Worm (Caenorhabditis elegans): Measurements from ENCODE around the gene F56F11.2.
"Not testable (repeated sequence)": the region's sequence is repeated elsewhere in the genome, so short reads cannot be mapped to it uniquely, and the experiment has no call there.

F56F11.2 gene

DNA sequence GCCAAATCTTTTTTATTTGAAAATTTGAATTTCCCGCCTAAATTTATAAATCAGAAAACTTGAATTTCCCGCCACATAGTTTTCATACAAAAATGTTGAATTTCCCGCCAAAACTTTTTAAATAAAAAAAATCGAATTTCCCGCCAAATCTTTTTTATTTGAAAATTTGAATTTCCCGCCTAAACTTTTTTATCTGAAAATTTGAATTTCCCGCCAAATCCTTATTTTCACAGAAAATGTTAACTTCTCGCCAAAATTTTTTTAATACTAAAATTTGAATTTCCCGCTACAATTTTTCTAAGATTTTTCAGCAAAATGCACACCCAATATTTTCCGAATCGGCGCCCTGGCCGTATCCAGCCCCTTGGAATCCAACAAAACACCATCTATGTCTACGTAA is at the start of gene F56F11.2:
TSS of gene F56F11.2 (plus strand) at position 301 of the 400 bp plus-strand sequence.
- TF ChIP-seq alr-1, aly-2, F13H6.1 (tag; optimal IDR thresholded peaks at IDR 0.05): not testable (repeated sequence)

DNA sequence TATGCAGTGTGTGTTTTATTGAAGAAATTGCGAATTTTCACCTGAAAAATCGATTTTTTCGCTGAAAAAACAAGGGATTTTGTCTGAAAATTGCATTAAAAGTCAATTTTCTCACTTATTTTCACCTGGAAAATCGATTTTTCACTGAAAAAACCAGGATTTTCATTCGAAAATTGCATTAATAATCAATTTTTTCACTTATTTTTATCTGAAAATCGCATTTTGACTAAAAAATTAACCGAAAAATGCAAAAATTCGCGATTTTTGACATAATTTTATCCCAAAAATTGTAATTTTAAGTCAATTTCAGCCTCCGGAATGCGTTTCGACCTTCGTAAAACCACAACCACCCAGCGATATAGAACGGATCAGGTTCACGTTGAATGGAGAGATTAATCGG is 49.6 kb upstream of the F56F11.2 start, which contains the start of gene Y71H2AM.29:
TSS of gene Y71H2AM.29 (plus strand) at position 301 of the 400 bp plus-strand sequence.
- no peak for TF ChIP-seq nhr-25 (tag; optimal IDR thresholded peaks at IDR 0.05)
- TF ChIP-seq mab-5 (tag; optimal IDR thresholded peaks at IDR 0.05) = no peak
- TF ChIP-seq ztf-4 (tag; optimal IDR thresholded peaks at IDR 0.05) = no peak
- TF ChIP-seq sem-4 (tag; optimal IDR thresholded peaks at IDR 0.05) = no peak
- no peak for TF ChIP-seq ceh-16 (tag; optimal IDR thresholded peaks at IDR 0.05)
- TF ChIP-seq zag-1 (tag; optimal IDR thresholded peaks at IDR 0.05) = no peak

DNA sequence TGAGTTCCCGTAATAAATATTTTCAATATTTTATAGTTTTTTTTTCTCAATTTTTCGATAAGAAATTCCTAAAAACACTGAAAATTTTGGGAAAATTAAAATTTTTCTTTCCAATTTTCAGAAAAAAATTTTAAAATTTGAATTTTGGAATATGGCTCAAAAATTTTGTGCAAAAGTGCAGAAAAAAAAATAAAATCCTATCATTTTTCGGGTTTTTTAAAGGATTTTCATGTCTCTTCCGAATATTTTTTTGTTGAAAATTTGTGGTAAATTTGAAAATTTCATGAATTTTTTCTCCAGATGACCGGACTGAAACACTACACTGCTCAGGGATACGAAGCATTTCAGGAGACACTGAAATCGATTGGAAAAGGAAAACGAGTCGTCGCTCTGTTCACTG is 47.7 kb upstream of the F56F11.2 start, which contains the start of gene txdc-17:
TSS of gene txdc-17 (plus strand) at position 301 of the 400 bp plus-strand sequence.
- TF ChIP-seq mbf-1 (tag; optimal IDR thresholded peaks at IDR 0.05) (no peak), dmd-4 (tag; optimal IDR thresholded peaks at IDR 0.05) (no peak), lsy-2 (tag; optimal IDR thresholded peaks at IDR 0.05) (no peak), lin-11 (tag; optimal IDR thresholded peaks at IDR 0.05) (no peak), C34F6.9 (tag; optimal IDR thresholded peaks at IDR 0.05) (no peak)

DNA sequence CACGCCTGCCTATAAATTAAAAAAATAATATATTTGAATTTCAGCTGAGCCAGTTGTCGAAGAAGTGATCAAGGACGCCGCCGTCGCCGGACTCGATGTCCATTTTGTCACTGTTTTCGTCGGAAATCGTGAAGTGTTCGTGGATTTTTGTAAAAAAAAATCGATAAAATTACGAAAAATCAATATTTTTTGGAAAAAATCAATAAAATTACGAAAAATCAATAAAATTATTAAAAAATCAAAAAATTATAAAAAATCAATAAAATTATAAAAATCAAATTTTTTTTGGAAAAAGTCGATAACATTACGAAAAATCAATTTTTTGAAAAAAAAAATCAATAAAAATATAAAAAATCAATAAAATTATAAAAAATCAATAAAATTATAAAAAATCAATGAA is 47.1 kb upstream of the F56F11.2 start:
- TF ChIP-seq unc-62 (GFP tag; optimal IDR thresholded peaks at IDR 0.05) (no peak), mdl-1 (tag; optimal IDR thresholded peaks at IDR 0.05) (no peak), aly-2 (tag; optimal IDR thresholded peaks at IDR 0.05) (no peak), peb-1 (tag; optimal IDR thresholded peaks at IDR 0.05) (no peak), unc-55 (GFP tag; optimal IDR thresholded peaks at IDR 0.05) (no peak), ztf-4 (tag; optimal IDR thresholded peaks at IDR 0.05) (no peak), F13H6.1 (tag; optimal IDR thresholded peaks at IDR 0.05) (no peak), zag-1 (tag; optimal IDR thresholded peaks at IDR 0.05) (no peak), sem-4 (tag; optimal IDR thresholded peaks at IDR 0.05) (no peak), ztf-11 (tag; optimal IDR thresholded peaks at IDR 0.05) (no peak), Y55F3AM.14 (GFP tag; optimal IDR thresholded peaks at IDR 0.05) (no peak), nhr-12 (tag; optimal IDR thresholded peaks at IDR 0.05) (no peak), elt-3 (tag; optimal IDR thresholded peaks at IDR 0.05) (no peak), sma-9 (GFP tag; optimal IDR thresholded peaks at IDR 0.05) (no peak), sma-9 (tag; optimal IDR thresholded peaks at IDR 0.05) (no peak), egl-27 (tag; optimal IDR thresholded peaks at IDR 0.05) (no peak), gmeb-1 (tag; optimal IDR thresholded peaks at IDR 0.05) (no peak), R02D3.7 (tag; optimal IDR thresholded peaks at IDR 0.05) (no peak), crh-2 (tag; optimal IDR thresholded peaks at IDR 0.05) (no peak), fos-1 (tag; optimal IDR thresholded peaks at IDR 0.05) (no peak), nhr-23 (tag; optimal IDR thresholded peaks at IDR 0.05) (no peak)

DNA sequence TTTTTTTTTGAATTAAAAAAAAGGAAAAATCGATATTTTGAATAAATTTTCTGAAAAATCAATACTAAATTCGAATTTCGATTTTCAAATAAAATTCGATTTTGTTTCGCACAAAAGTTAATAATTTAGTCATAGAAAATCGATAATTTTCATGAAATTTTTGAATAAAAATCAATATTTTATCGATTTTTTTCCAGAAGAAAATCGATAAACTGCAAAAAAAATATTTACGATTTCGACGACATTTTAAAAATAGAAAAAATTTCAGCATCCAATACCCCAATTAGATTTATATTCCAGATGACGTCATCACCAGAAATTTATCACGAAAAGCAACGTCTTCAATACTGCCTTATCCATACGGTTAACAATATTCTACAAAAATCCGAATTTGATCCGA is 45.8 kb upstream of the F56F11.2 start, which contains the start of gene josd-1:
TSS of gene josd-1 (plus strand) at position 301 of the 400 bp plus-strand sequence.
- TF ChIP-seq nhr-77 (tag; optimal IDR thresholded peaks at IDR 0.05) (no peak), sem-4 (tag; optimal IDR thresholded peaks at IDR 0.05) (no peak), aly-2 (tag; optimal IDR thresholded peaks at IDR 0.05) (no peak), crh-2 (tag; optimal IDR thresholded peaks at IDR 0.05) (no peak), mab-5 (tag; optimal IDR thresholded peaks at IDR 0.05) (no peak), mbf-1 (tag; optimal IDR thresholded peaks at IDR 0.05) (no peak), blmp-1 (tag; optimal IDR thresholded peaks at IDR 0.05; ENCODE audit: insufficient read depth) (no peak), sma-9 (GFP tag; optimal IDR thresholded peaks at IDR 0.05) (no peak), sma-9 (tag; optimal IDR thresholded peaks at IDR 0.05) (no peak), C34F6.9 (tag; optimal IDR thresholded peaks at IDR 0.05) (no peak), nhr-25 (tag; optimal IDR thresholded peaks at IDR 0.05) (no peak), nhr-12 (tag; optimal IDR thresholded peaks at IDR 0.05) (no peak), unc-39 (tag; optimal IDR thresholded peaks at IDR 0.05) (no peak), unc-55 (GFP tag; optimal IDR thresholded peaks at IDR 0.05) (no peak), ztf-11 (tag; optimal IDR thresholded peaks at IDR 0.05) (no peak), Y55F3AM.14 (GFP tag; optimal IDR thresholded peaks at IDR 0.05) (no peak), ceh-16 (tag; optimal IDR thresholded peaks at IDR 0.05) (no peak), F13H6.1 (tag; optimal IDR thresholded peaks at IDR 0.05) (no peak), lsy-2 (tag; optimal IDR thresholded peaks at IDR 0.05) (no peak), nhr-11 (tag; optimal IDR thresholded peaks at IDR 0.05) (no peak)

All from whole organism, L2 larva.